Worm (Caenorhabditis elegans) whole organism, late embryonic: Measurements from ENCODE around the gene R05H10.1.

Experiments used
- ama-1 ChIP-seq: fragments of 150-350 bp; optimal IDR thresholded peaks from 2 replicates; lab custom pipeline; 2014
- ceh-18 ChIP-seq: sonication (generic microtip); optimal IDR thresholded peaks from 2 replicates; lab custom pipeline; 2016; ENCODE audit warnings: missing genetic modification characterization, missing compliant biosample characterization
- ceh-30 ChIP-seq: fragments of 150-350 bp; optimal IDR thresholded peaks from 2 replicates; lab custom pipeline; 2014; ENCODE audit warnings: missing biosample characterization, missing genetic modification characterization
- ets-4 ChIP-seq: sonication (generic microtip); optimal IDR thresholded peaks from 2 replicates; lab custom pipeline; 2016; ENCODE audit warnings: missing genetic modification characterization, missing compliant biosample characterization
- fkh-10 ChIP-seq: fragments of 150-350 bp; optimal IDR thresholded peaks from 2 replicates; lab custom pipeline; 2014; ENCODE audit warnings: missing biosample characterization, missing genetic modification reagents, missing genetic modification characterization
- madf-2 ChIP-seq: sonication (generic microtip); optimal IDR thresholded peaks from 2 replicates; lab custom pipeline; 2017; ENCODE audit warnings: missing genetic modification characterization, missing compliant biosample characterization
- nhr-11 ChIP-seq: fragments of 150-350 bp; optimal IDR thresholded peaks from 2 replicates; lab custom pipeline; 2014; ENCODE audit warnings: missing biosample characterization, missing genetic modification characterization
- rnt-1 ChIP-seq: sonication (generic microtip); optimal IDR thresholded peaks from 2 replicates; lab custom pipeline; 2016; ENCODE audit warnings: missing genetic modification characterization, missing compliant biosample characterization
- unc-42 ChIP-seq: sonication (generic microtip); optimal IDR thresholded peaks from 2 replicates; lab custom pipeline; 2016; ENCODE audit warnings: missing genotype, missing genetic modification characterization, missing compliant biosample characterization
- zip-5 ChIP-seq: sonication (generic microtip); optimal IDR thresholded peaks from 2 replicates; lab custom pipeline; 2016; ENCODE audit warnings: missing genetic modification characterization, missing compliant biosample characterization

DNA sequence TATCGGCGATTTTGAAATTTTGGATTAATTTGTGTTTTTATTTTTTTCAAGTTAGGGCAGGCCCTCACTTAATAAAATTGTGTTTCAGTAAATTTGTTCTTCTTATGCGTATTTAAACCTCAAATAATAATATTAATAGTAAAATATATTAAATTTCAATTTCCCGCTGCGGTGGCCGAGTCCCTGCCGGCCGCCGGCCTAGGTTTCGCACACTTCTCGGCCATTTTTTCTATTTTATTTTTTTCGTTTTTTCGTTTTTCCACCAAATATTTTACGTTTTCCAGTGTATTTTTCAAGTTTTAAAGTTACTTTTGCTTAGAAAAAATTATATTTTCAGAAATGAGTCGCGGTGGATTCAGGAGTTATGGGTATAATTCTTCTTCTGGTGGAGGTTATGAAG, 5.3 kb downstream of the R05H10.1 start, which contains the start of gene rbm-28:
- TF ChIP-seq ets-4 (tag; lab: Kevin White, UChicago) (peak; percentile 59), nhr-11 (no peak), ceh-30 (no peak), ama-1 (no peak), zip-5 (tag; lab: Kevin White, UChicago) (peak; percentile 49), unc-42 (no peak), rnt-1 (tag; lab: Kevin White, UChicago) (no peak), ceh-18 (tag; lab: Kevin White, UChicago) (no peak), madf-2 (tag; lab: Kevin White, UChicago) (no peak), fkh-10 (GFP tag; lab: Kevin White, UChicago) (no peak)
